Worm (Caenorhabditis elegans) whole organism, L3 larva: ENCODE results near the gene pcyt-2.2.
A peak's percentile ranks its signal among the peaks of the same experiment; 100 is the strongest.

Experiments
- R02D3.7 ChIP-seq: fragments of 150-350 bp; optimal IDR thresholded peaks from 2 replicates; lab custom pipeline; 2014; ENCODE audit warnings: missing biosample characterization, missing genetic modification characterization
- ZK546.5 ChIP-seq: sonication (generic microtip); optimal IDR thresholded peaks from 2 replicates; lab custom pipeline; 2017; ENCODE audit warnings: missing biosample characterization, missing genetic modification characterization
- aly-2 ChIP-seq: fragments of 150-350 bp; optimal IDR thresholded peaks from 2 replicates; lab custom pipeline; 2014; ENCODE audit warnings: missing biosample characterization, missing genetic modification characterization
- ama-1 ChIP-seq: fragments of 150-350 bp; optimal IDR thresholded peaks from 2 replicates; lab custom pipeline; 2018
- ceh-16 ChIP-seq: sonication (generic microtip); optimal IDR thresholded peaks from 2 replicates; lab custom pipeline; 2017; ENCODE audit warnings: missing biosample characterization, missing genetic modification characterization
- ceh-82 ChIP-seq: fragments of 150-350 bp; optimal IDR thresholded peaks from 2 replicates; lab custom pipeline; 2014; ENCODE audit warnings: missing biosample characterization, missing genetic modification characterization
- ceh-9 ChIP-seq: sonication (generic microtip); optimal IDR thresholded peaks from 2 replicates; lab custom pipeline; 2018; ENCODE audit warnings: missing biosample characterization, missing genetic modification characterization
- daf-12 ChIP-seq: fragments of 150-350 bp; optimal IDR thresholded peaks from 2 replicates; lab custom pipeline; 2014; ENCODE audit warnings: missing biosample characterization, missing genetic modification reagents, missing genetic modification characterization
- egl-27 ChIP-seq: sonication (generic microtip); optimal IDR thresholded peaks from 4 replicates; lab custom pipeline; 2017; ENCODE audit warnings: missing biosample characterization, missing genetic modification reagents, missing genetic modification characterization
- egl-5 ChIP-seq: fragments of 150-350 bp; optimal IDR thresholded peaks from 2 replicates; lab custom pipeline; 2017; ENCODE audit warnings: missing biosample characterization, missing genetic modification reagents, missing genetic modification characterization, inconsistent platforms
- elt-1 ChIP-seq: fragments of 150-350 bp; optimal IDR thresholded peaks from 2 replicates; lab custom pipeline; 2014; ENCODE audit warnings: missing biosample characterization, missing genetic modification characterization
- elt-2 ChIP-seq: sonication (generic microtip); optimal IDR thresholded peaks from 2 replicates; lab custom pipeline; 2016; ENCODE audit warnings: missing genetic modification reagents, mild to moderate bottlenecking, missing genetic modification characterization, missing compliant biosample characterization
- elt-3 ChIP-seq, 3 experiments: fragments of 150-350 bp in 1 of 3; sonication (generic microtip) in 2 of 3; optimal IDR thresholded peaks; 2 replicates in 2 of 3; 4 replicates in 1 of 3; lab custom pipeline; 2014 to 2017; ENCODE audit warnings: missing biosample characterization in 3 of 3, missing genetic modification characterization in 3 of 3
- eor-1 ChIP-seq, 2 experiments: fragments of 150-350 bp; optimal IDR thresholded peaks; 2 replicates each; lab custom pipeline; 2014 to 2018; ENCODE audit warnings: missing biosample characterization in 2 of 2, missing genetic modification characterization in 2 of 2
- fkh-2 ChIP-seq: fragments of 150-350 bp; optimal IDR thresholded peaks from 2 replicates; lab custom pipeline; 2014; ENCODE audit warnings: missing biosample characterization, missing genetic modification reagents, missing genetic modification characterization
- fos-1 ChIP-seq: fragments of 150-350 bp; optimal IDR thresholded peaks from 2 replicates; lab custom pipeline; 2014; ENCODE audit warnings: missing biosample characterization, missing genetic modification characterization
- hmg-11 ChIP-seq: sonication (generic microtip); optimal IDR thresholded peaks from 2 replicates; lab custom pipeline; 2016; ENCODE audit warnings: missing genetic modification characterization, missing compliant biosample characterization
- jun-1 ChIP-seq: fragments of 150-350 bp; optimal IDR thresholded peaks from 2 replicates; lab custom pipeline; 2014; ENCODE audit warnings: missing biosample characterization, missing genetic modification reagents, missing genetic modification characterization
- lin-15B ChIP-seq: fragments of 150-350 bp; optimal IDR thresholded peaks from 2 replicates; lab custom pipeline; 2014; ENCODE audit warnings: missing biosample characterization, missing genetic modification characterization
- lin-39 ChIP-seq: fragments of 150-350 bp; optimal IDR thresholded peaks from 2 replicates; lab custom pipeline; 2018; ENCODE audit warnings: missing biosample characterization, missing genetic modification reagents, missing genetic modification characterization
- lsy-12 ChIP-seq: sonication (generic microtip); optimal IDR thresholded peaks from 2 replicates; lab custom pipeline; 2016; ENCODE audit warnings: mild to moderate bottlenecking, missing genetic modification characterization, missing compliant biosample characterization
- mdl-1 ChIP-seq: fragments of 150-350 bp; optimal IDR thresholded peaks from 2 replicates; lab custom pipeline; 2014; ENCODE audit warnings: missing biosample characterization, missing genetic modification characterization
- mml-1 ChIP-seq: fragments of 150-350 bp; sonication (generic microtip); optimal IDR thresholded peaks from 3 replicates; lab custom pipeline; 2014; ENCODE audit warnings: missing biosample characterization, missing genetic modification characterization
- nfya-1 ChIP-seq: sonication (generic microtip); optimal IDR thresholded peaks from 2 replicates; lab custom pipeline; 2017; ENCODE audit warnings: missing genetic modification characterization, mild to moderate bottlenecking, missing compliant biosample characterization, antibody characterized with exemption, moderate library complexity; ENCODE audit not compliant: insufficient read depth
- nhr-11 ChIP-seq: fragments of 150-350 bp; optimal IDR thresholded peaks from 2 replicates; lab custom pipeline; 2014; ENCODE audit warnings: missing biosample characterization, missing genetic modification characterization
- nhr-237 ChIP-seq: fragments of 150-350 bp; optimal IDR thresholded peaks from 2 replicates; lab custom pipeline; 2014; ENCODE audit warnings: missing biosample characterization, missing genetic modification characterization
- nhr-43 ChIP-seq: sonication (generic microtip); optimal IDR thresholded peaks from 2 replicates; lab custom pipeline; 2016; ENCODE audit warnings: mild to moderate bottlenecking, missing genetic modification characterization, missing compliant biosample characterization; ENCODE audit not compliant: poor library complexity, severe bottlenecking
- nhr-67 ChIP-seq: fragments of 150-350 bp; optimal IDR thresholded peaks from 2 replicates; lab custom pipeline; 2014; ENCODE audit warnings: missing biosample characterization, missing genetic modification characterization
- nhr-76 ChIP-seq: fragments of 150-350 bp; sonication (generic microtip); optimal IDR thresholded peaks from 5 replicates; lab custom pipeline; 2014; ENCODE audit warnings: missing biosample characterization, missing genetic modification characterization
- pha-4 ChIP-seq: fragments of 150-350 bp; optimal IDR thresholded peaks from 2 replicates; lab custom pipeline; 2014; ENCODE audit warnings: missing biosample characterization, missing genetic modification reagents, missing genetic modification characterization
- pqm-1 ChIP-seq: fragments of 150-350 bp; optimal IDR thresholded peaks from 2 replicates; lab custom pipeline; 2017; ENCODE audit warnings: missing biosample characterization, missing genetic modification characterization, inconsistent platforms
- sea-2 ChIP-seq: fragments of 150-350 bp; sonication (generic microtip); optimal IDR thresholded peaks from 4 replicates; lab custom pipeline; 2014; ENCODE audit warnings: missing biosample characterization, missing genetic modification reagents, missing genetic modification characterization
- skn-1 ChIP-seq: fragments of 150-350 bp; optimal IDR thresholded peaks from 2 replicates; lab custom pipeline; 2014; ENCODE audit warnings: missing biosample characterization, missing genetic modification characterization
- snpc-4 ChIP-seq: fragments of 150-350 bp; optimal IDR thresholded peaks from 2 replicates; lab custom pipeline; 2014; ENCODE audit warnings: missing biosample characterization, missing genetic modification characterization
- tbx-2 ChIP-seq: sonication (generic microtip); optimal IDR thresholded peaks from 2 replicates; lab custom pipeline; 2016; ENCODE audit warnings: mild to moderate bottlenecking, missing genetic modification characterization, missing compliant biosample characterization
- unc-39 ChIP-seq: sonication (generic microtip); optimal IDR thresholded peaks from 4 replicates; lab custom pipeline; 2017; ENCODE audit warnings: missing biosample characterization, missing genetic modification characterization
- unc-62 ChIP-seq: fragments of 150-350 bp; sonication (generic microtip); optimal IDR thresholded peaks from 4 replicates; lab custom pipeline; 2014; ENCODE audit warnings: missing biosample characterization, missing genetic modification reagents, missing genetic modification characterization
- zag-1 ChIP-seq: fragments of 150-350 bp; optimal IDR thresholded peaks from 2 replicates; lab custom pipeline; 2014; ENCODE audit warnings: missing biosample characterization, missing genetic modification characterization
- ztf-11 ChIP-seq: fragments of 150-350 bp; optimal IDR thresholded peaks from 2 replicates; lab custom pipeline; 2014; ENCODE audit warnings: missing biosample characterization, missing genetic modification characterization
- ztf-4 ChIP-seq: fragments of 150-350 bp; optimal IDR thresholded peaks from 2 replicates; lab custom pipeline; 2014; ENCODE audit warnings: missing biosample characterization, missing genetic modification characterization

The pcyt-2.2 gene

DNA sequence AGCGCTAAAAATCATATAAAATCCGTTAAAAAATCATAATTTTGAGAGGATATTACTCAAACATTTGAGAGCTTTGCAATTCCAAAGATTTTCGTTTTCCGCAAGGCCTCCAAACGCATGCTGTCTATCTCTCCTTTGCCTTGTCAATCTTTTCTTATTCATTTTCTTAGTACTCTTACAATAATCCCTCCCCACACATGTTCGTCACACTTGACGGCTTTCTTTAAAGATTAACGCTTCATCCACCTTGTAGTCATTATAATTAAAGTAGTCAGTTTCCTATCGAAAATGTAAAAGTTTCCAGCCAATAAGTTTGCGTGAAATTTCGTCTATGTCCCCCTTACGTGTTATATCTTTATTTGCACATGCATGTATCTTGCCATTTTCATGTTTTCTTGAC lies 16.1 kb downstream of the pcyt-2.2 start:
- TF ChIP-seq aly-2 (no peak), tbx-2 (tag; lab: Kevin White, UChicago) (no peak), nfya-1 (tag; lab: Kevin White, UChicago) (no peak), lin-15B (no peak), daf-12 (no peak), ztf-4 (tag; lab: Kevin White, UChicago) (no peak), zag-1 (no peak)
- TF ChIP-seq, all 47 proteins: peak for 0

- TF ChIP-seq skn-1 (tag; lab: Kevin White, UChicago), result no peak
- TF ChIP-seq unc-39 (tag; lab: Kevin White, UChicago), result no peak
- TF ChIP-seq lin-39 (tag; lab: Kevin White, UChicago), result no peak
- no peak for TF ChIP-seq zag-1
- no peak for TF ChIP-seq ceh-16 (tag; lab: Kevin White, UChicago)
- TF ChIP-seq fos-1 (tag; lab: Kevin White, UChicago), result no peak
- peak; percentile 56 for TF ChIP-seq pqm-1 (tag; lab: Kevin White, UChicago)
- peak; percentile 69 for TF ChIP-seq elt-2 (tag; lab: Kevin White, UChicago)
- TF ChIP-seq ceh-9 (tag; lab: Kevin White, UChicago), result no peak
- TF ChIP-seq pha-4 (tag; lab: Kevin White, UChicago), result peak; percentile 8
- no peak for TF ChIP-seq R02D3.7
- TF ChIP-seq nhr-43, result no peak
- no peak for TF ChIP-seq tbx-2 (tag; lab: Kevin White, UChicago)
- no peak for TF ChIP-seq snpc-4
- TF ChIP-seq mml-1 (tag; lab: Kevin White, UChicago), result no peak
These were observed 17.7 kb downstream of the pcyt-2.2 start for ce11 chrX:7901840-7902239.

ce11 chrX:7902976-7903375 lies 18.9 kb downstream of the pcyt-2.2 start, which contains the start of gene C39D10.11:
Gene C39D10.11, plus strand, starts transcription at chrX:7903276.
- TF ChIP-seq aly-2, result no peak
- no peak for TF ChIP-seq nhr-11 (tag; lab: Kevin White, UChicago)
- TF ChIP-seq egl-27 (tag; lab: Kevin White, UChicago), result no peak
- no peak for TF ChIP-seq ceh-16 (tag; lab: Kevin White, UChicago)
- no peak for TF ChIP-seq ceh-82 (tag; lab: Kevin White, UChicago)
- no peak for TF ChIP-seq fos-1 (tag; lab: Kevin White, UChicago)
- no peak for TF ChIP-seq unc-62 (GFP tag; lab: Kevin White, UChicago)
- TF ChIP-seq jun-1, result no peak
- no peak for TF ChIP-seq ZK546.5 (tag; lab: Kevin White, UChicago)
- no peak for TF ChIP-seq lsy-12 (tag; lab: Kevin White, UChicago)
- no peak for TF ChIP-seq hmg-11 (tag; lab: Kevin White, UChicago)
- no peak for TF ChIP-seq snpc-4
- TF ChIP-seq elt-1 (tag; lab: Kevin White, UChicago), result no peak
- TF ChIP-seq ztf-11 (tag; lab: Kevin White, UChicago), result no peak
- no peak for TF ChIP-seq mdl-1 (tag; lab: Kevin White, UChicago)
- no peak for TF ChIP-seq R02D3.7
- TF ChIP-seq sea-2 (GFP tag; lab: Kevin White, UChicago), result no peak
- no peak for TF ChIP-seq ama-1 (lab: Kevin White, UChicago)
- TF ChIP-seq pha-4 (tag; lab: Kevin White, UChicago), result no peak

- TF ChIP-seq aly-2 (no peak), zag-1 (no peak), pha-4 (tag; lab: Kevin White, UChicago) (peak; percentile 20), ZK546.5 (tag; lab: Kevin White, UChicago) (no peak), elt-1 (tag; lab: Kevin White, UChicago) (no peak), fos-1 (tag; lab: Kevin White, UChicago) (no peak), sea-2 (GFP tag; lab: Kevin White, UChicago) (no peak), egl-5 (tag; lab: Kevin White, UChicago) (no peak), nhr-43 (peak; percentile 45)
These were observed 22.4 kb downstream of the pcyt-2.2 start, which contains the start of gene C39D10.1 for ce11 chrX:7906430-7907014. Gene C39D10.1, plus strand, starts transcription at chrX:7906964.

- no peak for TF ChIP-seq hmg-11 (tag; lab: Kevin White, UChicago)
- no peak for TF ChIP-seq fkh-2
- TF ChIP-seq nhr-67, result no peak
- no peak for TF ChIP-seq pqm-1 (tag; lab: Kevin White, UChicago)
- no peak for TF ChIP-seq nhr-237 (tag; lab: Kevin White, UChicago)
- TF ChIP-seq nhr-76, result no peak
- TF ChIP-seq unc-39 (tag; lab: Kevin White, UChicago), result no peak
- no peak for TF ChIP-seq unc-62 (GFP tag; lab: Kevin White, UChicago)
- no peak for TF ChIP-seq nfya-1 (tag; lab: Kevin White, UChicago)
- no peak for TF ChIP-seq egl-27 (tag; lab: Kevin White, UChicago)
- TF ChIP-seq aly-2, result no peak
- no peak for TF ChIP-seq eor-1 (tag; optimal IDR thresholded peaks at IDR 0.05; lab: Kevin White, UChicago)
- no peak for TF ChIP-seq jun-1
- no peak for TF ChIP-seq elt-1 (tag; lab: Kevin White, UChicago)
- no peak for TF ChIP-seq sea-2 (GFP tag; lab: Kevin White, UChicago)
- no peak for TF ChIP-seq elt-3 (tag; optimal IDR thresholded peaks at IDR 0.05; lab: Kevin White, UChicago)
These were observed 29.7 kb downstream of the pcyt-2.2 start, which contains the start of gene C39D10.7 for ce11 chrX:7913830-7914229. Gene C39D10.7, minus strand, starts transcription at chrX:7913930.
